Worm (Caenorhabditis elegans): Measurements from ENCODE around the gene cpd-2.

ce11 chrX:16006529-16006928, 43.1 kb upstream of the cpd-2 start, which contains the start of gene C09G1.4:
- no peak for TF ChIP-seq nhr-80 (tag; optimal IDR thresholded peaks at IDR 0.05)
- no peak for TF ChIP-seq him-1 (tag; optimal IDR thresholded peaks at IDR 0.05)
- TF ChIP-seq T07F8.4 (tag; optimal IDR thresholded peaks at IDR 0.05) = no peak
- TF ChIP-seq ztf-22 (GFP tag; optimal IDR thresholded peaks at IDR 0.05) = no peak
- no peak for TF ChIP-seq mes-4 (tag; optimal IDR thresholded peaks at IDR 0.05)
- TF ChIP-seq ztf-25 (GFP tag; IDR thresholded peaks at IDR 0.05) = no peak
- no peak for TF ChIP-seq nfya-1 (tag; optimal IDR thresholded peaks at IDR 0.05; ENCODE audit: borderline replicate concordance, insufficient read depth)
- no peak for TF ChIP-seq D2030.7 (GFP tag; IDR thresholded peaks at IDR 0.05)
